Worm (Caenorhabditis elegans) whole organism, L1 larva: Measurements from ENCODE around the gene clec-160.

Experiments used
- C16A3.4 ChIP-seq: fragments of 150-350 bp; optimal IDR thresholded peaks from 2 replicates; lab custom pipeline; 2014; ENCODE audit warnings: missing biosample characterization, missing genetic modification characterization
- alr-1 ChIP-seq: fragments of 200-800 bp; sonication (Bioruptor generic); optimal IDR thresholded peaks from 2 replicates; lab custom pipeline; 2018; ENCODE audit warnings: borderline replicate concordance, mild to moderate bottlenecking, missing genetic modification characterization, missing compliant biosample characterization
- ama-1 ChIP-seq: fragments of 150-350 bp; optimal IDR thresholded peaks from 2 replicates; lab custom pipeline; 2014
- blmp-1 ChIP-seq: fragments of 150-350 bp; optimal IDR thresholded peaks from 2 replicates; lab custom pipeline; 2014; ENCODE audit warnings: missing biosample characterization, missing genetic modification characterization
- ceh-63 ChIP-seq: fragments of 200-800 bp; sonication (Bioruptor generic); optimal IDR thresholded peaks from 2 replicates; lab custom pipeline; 2018; ENCODE audit warnings: mild to moderate bottlenecking, missing genetic modification characterization, missing compliant biosample characterization
- ceh-8 ChIP-seq: fragments of 200-800 bp; sonication (Bioruptor generic); optimal IDR thresholded peaks from 2 replicates; lab custom pipeline; 2018; ENCODE audit warnings: mild to moderate bottlenecking, missing genetic modification characterization, moderate library complexity, missing compliant biosample characterization
- ceh-88 ChIP-seq: fragments of 200-800 bp; sonication (Bioruptor generic); IDR thresholded peaks from 2 replicates; pipeline ENCODE4 v1.3.6; 2022; ENCODE audit warnings: missing genetic modification characterization, missing compliant biosample characterization
- ceh-90 ChIP-seq: sonication (generic microtip); optimal IDR thresholded peaks from 2 replicates; lab custom pipeline; 2016; ENCODE audit warnings: missing genetic modification characterization, missing compliant biosample characterization
- dpl-1 ChIP-seq, 3 experiments: fragments of 150-350 bp in 2 of 3; sonication (generic microtip) in 1 of 3; optimal IDR thresholded peaks; 2 replicates each; lab custom pipeline; 2014 to 2017; ENCODE audit warnings: missing biosample characterization in 3 of 3, missing genetic modification characterization in 3 of 3, missing genetic modification reagents in 3 of 3
- dsc-1 ChIP-seq: sonication (generic microtip); optimal IDR thresholded peaks from 2 replicates; lab custom pipeline; 2016; ENCODE audit warnings: mild to moderate bottlenecking, missing genetic modification characterization, missing compliant biosample characterization
- efl-3 ChIP-seq: fragments of 200-800 bp; sonication (Bioruptor generic); optimal IDR thresholded peaks from 2 replicates; lab custom pipeline; 2018; ENCODE audit warnings: mild to moderate bottlenecking, missing genetic modification characterization, missing compliant biosample characterization
- egl-27 ChIP-seq, 2 experiments: fragments of 150-350 bp in 1 of 2; sonication (generic microtip); optimal IDR thresholded peaks; 3 replicates each; lab custom pipeline; 2017 to 2018; ENCODE audit warnings: missing biosample characterization in 2 of 2, missing genetic modification characterization in 2 of 2, missing genetic modification reagents in 2 of 2
- elt-3 ChIP-seq, 6 experiments: fragments of 150-350 bp in 1 of 6; sonication (generic microtip); optimal IDR thresholded peaks; 2 replicates each; lab custom pipeline; 2017 to 2018; ENCODE audit warnings: missing biosample characterization in 6 of 6, missing genetic modification characterization in 6 of 6, inconsistent platforms in 1 of 6
- ets-5 ChIP-seq: fragments of 200-800 bp; sonication (Bioruptor generic); IDR thresholded peaks from 2 replicates; pipeline ENCODE4 v1.3.6; 2022; ENCODE audit warnings: missing genetic modification characterization, missing compliant biosample characterization
- fkh-10 ChIP-seq: sonication (generic microtip); optimal IDR thresholded peaks from 2 replicates; lab custom pipeline; 2017; ENCODE audit warnings: missing biosample characterization, missing genetic modification reagents, missing genetic modification characterization
- fkh-4 ChIP-seq: sonication (generic microtip); optimal IDR thresholded peaks from 2 replicates; lab custom pipeline; 2016; ENCODE audit warnings: missing compliant biosample characterization, missing genetic modification characterization, borderline replicate concordance
- fos-1 ChIP-seq: fragments of 150-350 bp; optimal IDR thresholded peaks from 2 replicates; lab custom pipeline; 2014; ENCODE audit warnings: missing biosample characterization, missing genetic modification characterization
- grh-1 ChIP-seq: fragments of 200-800 bp; sonication (Bioruptor generic); IDR thresholded peaks from 2 replicates; pipeline ENCODE4 v1.3.6; 2022; ENCODE audit warnings: missing genetic modification reagents, missing genetic modification characterization, missing compliant biosample characterization
- hlh-17 ChIP-seq: fragments of 200-800 bp; sonication (Bioruptor generic); optimal IDR thresholded peaks from 2 replicates; lab custom pipeline; 2018; ENCODE audit warnings: missing genetic modification characterization, mild to moderate bottlenecking, missing compliant biosample characterization, moderate library complexity, borderline replicate concordance
- hpl-2 ChIP-seq: fragments of 150-350 bp; optimal IDR thresholded peaks from 2 replicates; lab custom pipeline; 2014; ENCODE audit warnings: missing biosample characterization, missing genetic modification reagents, missing genetic modification characterization
- irx-1 ChIP-seq: sonication (generic microtip); optimal IDR thresholded peaks from 2 replicates; lab custom pipeline; 2016; ENCODE audit warnings: missing genetic modification characterization, missing compliant biosample characterization
- isw-1 ChIP-seq: fragments of 200-800 bp; sonication (Bioruptor generic); IDR thresholded peaks from 2 replicates; pipeline ENCODE4 v1.3.6; 2022; ENCODE audit warnings: missing genetic modification characterization, missing compliant biosample characterization
- lin-13 ChIP-seq: fragments of 150-350 bp; optimal IDR thresholded peaks from 2 replicates; lab custom pipeline; 2014; ENCODE audit warnings: missing biosample characterization, missing genetic modification reagents, missing genetic modification characterization
- lir-3 ChIP-seq: sonication (generic microtip); optimal IDR thresholded peaks from 2 replicates; lab custom pipeline; 2016; ENCODE audit warnings: mild to moderate bottlenecking, missing genetic modification characterization, moderate library complexity, missing compliant biosample characterization; ENCODE audit not compliant: poor library complexity
- lsy-2 ChIP-seq, 2 experiments: fragments of 150-350 bp; optimal IDR thresholded peaks; 2 replicates each; lab custom pipeline; 2014; ENCODE audit warnings: missing biosample characterization in 2 of 2, missing genetic modification characterization in 2 of 2
- mab-9 ChIP-seq: fragments of 200-800 bp; sonication (Bioruptor generic); IDR thresholded peaks from 2 replicates; pipeline ENCODE4 v1.3.6; 2022; ENCODE audit warnings: missing genetic modification reagents, missing genetic modification characterization, missing compliant biosample characterization
- mdl-1 ChIP-seq, 2 experiments: fragments of 150-350 bp; optimal IDR thresholded peaks; 2 replicates each; lab custom pipeline; 2014 to 2017; ENCODE audit warnings: missing biosample characterization in 2 of 2, missing genetic modification characterization in 2 of 2, inconsistent platforms in 1 of 2
- mep-1 ChIP-seq: fragments of 150-350 bp; optimal IDR thresholded peaks from 2 replicates; lab custom pipeline; 2014; ENCODE audit warnings: missing biosample characterization, missing genetic modification characterization
- nhr-19 ChIP-seq: fragments of 200-800 bp; sonication (Bioruptor generic); conservative IDR thresholded peaks from 2 replicates; pipeline ENCODE4 v1.3.6; 2022; ENCODE audit warnings: missing genetic modification characterization, missing compliant biosample characterization
- nhr-20 ChIP-seq: sonication (generic microtip); optimal IDR thresholded peaks from 2 replicates; lab custom pipeline; 2016; ENCODE audit warnings: mild to moderate bottlenecking, missing genetic modification characterization, missing compliant biosample characterization
- nhr-237 ChIP-seq: fragments of 150-350 bp; optimal IDR thresholded peaks from 2 replicates; lab custom pipeline; 2014; ENCODE audit warnings: missing biosample characterization, missing genetic modification characterization
- nhr-28 ChIP-seq: fragments of 150-350 bp; optimal IDR thresholded peaks from 2 replicates; lab custom pipeline; 2014; ENCODE audit warnings: missing biosample characterization, missing genetic modification characterization
- nhr-71 ChIP-seq: sonication (generic microtip); optimal IDR thresholded peaks from 2 replicates; lab custom pipeline; 2016; ENCODE audit warnings: mild to moderate bottlenecking, missing genetic modification characterization, moderate library complexity, missing compliant biosample characterization
- nhr-77 ChIP-seq: fragments of 150-350 bp; optimal IDR thresholded peaks from 2 replicates; lab custom pipeline; 2014; ENCODE audit warnings: missing biosample characterization, missing genetic modification characterization
- nhr-85 ChIP-seq: sonication (generic microtip); peaks from one replicate; lab custom pipeline; 2016; ENCODE audit warnings: missing genetic modification characterization, inconsistent platforms, missing compliant biosample characterization
- nhr-90 ChIP-seq: sonication (generic microtip); optimal IDR thresholded peaks from 2 replicates; lab custom pipeline; 2016; ENCODE audit warnings: mild to moderate bottlenecking, missing genetic modification characterization, missing compliant biosample characterization; ENCODE audit not compliant: poor library complexity
- pqm-1 ChIP-seq: sonication (generic microtip); optimal IDR thresholded peaks from 3 replicates; lab custom pipeline; 2017; ENCODE audit warnings: missing biosample characterization, missing genetic modification characterization
- rnt-1 ChIP-seq: sonication (generic microtip); optimal IDR thresholded peaks from 2 replicates; lab custom pipeline; 2016; ENCODE audit warnings: mild to moderate bottlenecking, missing genetic modification characterization, moderate library complexity, missing compliant biosample characterization
- skn-1 ChIP-seq: fragments of 150-350 bp; optimal IDR thresholded peaks from 2 replicates; lab custom pipeline; 2014; ENCODE audit warnings: missing biosample characterization, missing genetic modification characterization
- snpc-4 ChIP-seq: fragments of 150-350 bp; optimal IDR thresholded peaks from 2 replicates; lab custom pipeline; 2014; ENCODE audit warnings: missing biosample characterization, missing genetic modification characterization
- snu-23 ChIP-seq: sonication (generic microtip); optimal IDR thresholded peaks from 2 replicates; lab custom pipeline; 2016; ENCODE audit warnings: missing genetic modification characterization, missing compliant biosample characterization
- sox-4 ChIP-seq: sonication (generic microtip); optimal IDR thresholded peaks from 2 replicates; lab custom pipeline; 2016; ENCODE audit warnings: missing genetic modification characterization, missing compliant biosample characterization
- sptf-1 ChIP-seq: fragments of 150-350 bp; optimal IDR thresholded peaks from 2 replicates; lab custom pipeline; 2014; ENCODE audit warnings: missing biosample characterization, missing genetic modification characterization
- tbx-2 ChIP-seq: sonication (generic microtip); optimal IDR thresholded peaks from 2 replicates; lab custom pipeline; 2016; ENCODE audit warnings: missing genetic modification characterization, missing compliant biosample characterization
- tlp-1 ChIP-seq: fragments of 150-350 bp; optimal IDR thresholded peaks from 2 replicates; lab custom pipeline; 2014; ENCODE audit warnings: missing biosample characterization, missing genetic modification characterization
- unc-130 ChIP-seq: fragments of 150-350 bp; optimal IDR thresholded peaks from 2 replicates; lab custom pipeline; 2017; ENCODE audit warnings: missing biosample characterization, missing genetic modification characterization, inconsistent platforms
- unc-86 ChIP-seq: sonication (generic microtip); optimal IDR thresholded peaks from 2 replicates; lab custom pipeline; 2016; ENCODE audit warnings: missing genetic modification characterization, missing compliant biosample characterization
- unc-98 ChIP-seq: fragments of 200-800 bp; sonication (Bioruptor generic); IDR thresholded peaks from 2 replicates; pipeline ENCODE4 v1.3.6; 2022; ENCODE audit warnings: missing genetic modification characterization, missing compliant biosample characterization
- vab-15 ChIP-seq: sonication (generic microtip); optimal IDR thresholded peaks from 2 replicates; lab custom pipeline; 2017; ENCODE audit warnings: missing genotype, mild to moderate bottlenecking, missing genetic modification characterization, missing compliant biosample characterization
- zag-1 ChIP-seq: fragments of 150-350 bp; optimal IDR thresholded peaks from 2 replicates; lab custom pipeline; 2014; ENCODE audit warnings: missing biosample characterization, missing genetic modification characterization
- zip-4 ChIP-seq: fragments of 200-800 bp; sonication (Bioruptor generic); optimal IDR thresholded peaks from 2 replicates; lab custom pipeline; 2018; ENCODE audit warnings: mild to moderate bottlenecking, missing genetic modification characterization, moderate library complexity, missing compliant biosample characterization
- ztf-11 ChIP-seq, 2 experiments: sonication (generic microtip); optimal IDR thresholded peaks; 2 replicates each; lab custom pipeline; 2016 to 2017; ENCODE audit warnings: missing genetic modification characterization in 2 of 2, missing biosample characterization in 1 of 2, missing compliant biosample characterization in 1 of 2
- ztf-4 ChIP-seq: fragments of 150-350 bp; optimal IDR thresholded peaks from 2 replicates; lab custom pipeline; 2014; ENCODE audit warnings: missing biosample characterization, missing genetic modification characterization

Gene clec-160

DNA sequence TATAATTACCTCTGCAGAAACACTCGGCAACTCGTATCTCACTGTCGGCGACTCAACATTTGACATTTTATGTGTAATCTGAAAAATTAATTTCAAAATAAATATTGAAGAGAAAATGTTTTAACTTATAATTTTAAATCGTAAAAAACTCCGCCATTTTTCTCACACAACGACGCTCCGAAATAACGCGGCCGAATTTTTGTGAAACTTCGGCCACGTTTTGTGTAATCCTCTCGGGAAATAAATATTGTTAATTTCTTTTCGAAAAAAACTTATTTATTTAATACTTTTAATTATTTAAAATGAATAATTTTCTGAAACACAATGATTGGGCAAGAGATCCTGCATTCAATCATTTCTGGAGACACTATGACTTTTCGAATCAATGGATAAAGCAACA is 31.6 kb upstream of the clec-160 start, which contains the start of the genes F10E9.7 and F10E9.5:
F10E9.7 (minus strand) TSS at position 86 of the 400 bp plus-strand sequence.
F10E9.5 (plus strand) TSS at position 237 of the 400 bp plus-strand sequence.
- peak; percentile 93 for TF ChIP-seq efl-3 (GFP tag; lab: Kevin White, UChicago)
- TF ChIP-seq snu-23 (GFP tag; lab: Kevin White, UChicago) = peak; percentile 95
- TF ChIP-seq rnt-1 = peak; percentile 99
- TF ChIP-seq fos-1 (tag; lab: Kevin White, UChicago) = peak; percentile 39
- peak; percentile 91 for TF ChIP-seq ceh-88 (GFP tag; lab: Robert Waterston, UW)
- TF ChIP-seq ets-5 = no peak
- TF ChIP-seq tbx-2 (tag; lab: Kevin White, UChicago) = peak; percentile 96
- no peak for TF ChIP-seq sptf-1 (tag; lab: Kevin White, UChicago)
- peak; percentile 92 for TF ChIP-seq C16A3.4 (tag; lab: Kevin White, UChicago)
- peak; percentile 20 for TF ChIP-seq nhr-237 (tag; lab: Kevin White, UChicago)
- peak; percentile 95 to 96 for TF ChIP-seq lsy-2 (tag; optimal IDR thresholded peaks at IDR 0.05; lab: Kevin White, UChicago)
- peak; percentile 87 for TF ChIP-seq isw-1 (GFP tag; lab: Robert Waterston, UW)
- peak; percentile 75 for TF ChIP-seq snpc-4
- TF ChIP-seq nhr-71 (tag; lab: Kevin White, UChicago) = peak; percentile 97
- no peak for TF ChIP-seq nhr-77 (tag; lab: Kevin White, UChicago)
- TF ChIP-seq tlp-1 (tag; lab: Kevin White, UChicago) = no peak
- peak; percentile 79 for TF ChIP-seq ceh-63 (GFP tag; lab: Kevin White, UChicago)
- TF ChIP-seq nhr-85 (tag; lab: Kevin White, UChicago) = peak; percentile 96
- TF ChIP-seq mdl-1 (tag; optimal IDR thresholded peaks at IDR 0.05; lab: Kevin White, UChicago) = peak in 1 of 2 experiments; percentile 75
- peak; percentile 99 for TF ChIP-seq mep-1 (tag; lab: Kevin White, UChicago)
- TF ChIP-seq dsc-1 (tag; lab: Kevin White, UChicago) = peak; percentile 97
- TF ChIP-seq skn-1 (tag; lab: Kevin White, UChicago) = peak; percentile 91
- peak; percentile 86 for TF ChIP-seq unc-86 (tag; lab: Kevin White, UChicago)
- TF ChIP-seq unc-130 (tag; lab: Kevin White, UChicago) = peak; percentile 99
- TF ChIP-seq zip-4 (GFP tag; lab: Kevin White, UChicago) = peak; percentile 83
- peak; percentile 94 for TF ChIP-seq ceh-8 (GFP tag; lab: Kevin White, UChicago)
- no peak for TF ChIP-seq hlh-17
- no peak for TF ChIP-seq ama-1
- peak; percentile 98 for TF ChIP-seq nhr-90 (tag; lab: Kevin White, UChicago)
- peak; percentile 79 for TF ChIP-seq lin-13 (GFP tag; lab: Kevin White, UChicago)
- TF ChIP-seq dpl-1 (GFP tag; optimal IDR thresholded peaks at IDR 0.05; lab: Kevin White, UChicago) = peak; percentile 84 to 93 (median 89)
- peak; percentile 96 for TF ChIP-seq ceh-90 (tag; lab: Kevin White, UChicago)
- peak; percentile 99 for TF ChIP-seq fkh-4 (tag; lab: Kevin White, UChicago)
- peak in 3 of 6 experiments; percentile 24 to 85 (median 26) for TF ChIP-seq elt-3 (tag; optimal IDR thresholded peaks at IDR 0.05; lab: Kevin White, UChicago)
- TF ChIP-seq irx-1 (tag; lab: Kevin White, UChicago) = peak; percentile 98
- peak; percentile 82 for TF ChIP-seq vab-15 (tag; lab: Kevin White, UChicago)
- TF ChIP-seq ztf-11 (tag; optimal IDR thresholded peaks at IDR 0.05; lab: Kevin White, UChicago) = peak in 1 of 2 experiments; percentile 99
- TF ChIP-seq sox-4 (tag; lab: Kevin White, UChicago) = peak; percentile 97
- TF ChIP-seq unc-98 = peak; percentile 91
- no peak for TF ChIP-seq egl-27 (tag; optimal IDR thresholded peaks at IDR 0.05; lab: Kevin White, UChicago)
- peak; percentile 97 for TF ChIP-seq nhr-20 (tag; lab: Kevin White, UChicago)
- no peak for TF ChIP-seq pqm-1 (tag; lab: Kevin White, UChicago)
- peak; percentile 95 for TF ChIP-seq nhr-19 (GFP tag; lab: Robert Waterston, UW)
- no peak for TF ChIP-seq alr-1 (tag; lab: Kevin White, UChicago)
- TF ChIP-seq ztf-4 = peak; percentile 67
- peak; percentile 91 for TF ChIP-seq mab-9
- peak; percentile 88 for TF ChIP-seq blmp-1 (tag; lab: Kevin White, UChicago)
- TF ChIP-seq fkh-10 (GFP tag; lab: Kevin White, UChicago) = no peak
- no peak for TF ChIP-seq hpl-2
- TF ChIP-seq zag-1 = no peak
- no peak; the same call in 1 of the 2 replicates for TF ChIP-seq grh-1
- peak; percentile 98 for TF ChIP-seq lir-3 (tag; lab: Kevin White, UChicago)
- TF ChIP-seq nhr-28 (tag; lab: Kevin White, UChicago) = no peak
